Worm (Caenorhabditis elegans) whole organism, L4 larva: ENCODE results near the gene D1025.10.

ENCODE experiments used
- F49E8.2 ChIP-seq: sonication (generic microtip); optimal IDR thresholded peaks from 2 replicates; lab custom pipeline; 2016; ENCODE audit warnings: missing compliant biosample characterization, mild to moderate bottlenecking, missing genetic modification characterization, borderline replicate concordance
- R02D3.7 ChIP-seq: fragments of 150-350 bp; sonication (generic microtip); optimal IDR thresholded peaks from 3 replicates; lab custom pipeline; 2014; ENCODE audit warnings: missing biosample characterization, missing genetic modification characterization
- Y48G9A.11 ChIP-seq: fragments of 200-800 bp; sonication (Bioruptor generic); IDR thresholded peaks from 2 replicates; pipeline ENCODE4 v1.3.6; 2022; ENCODE audit warnings: missing genetic modification reagents, missing genetic modification characterization, missing compliant biosample characterization
- Y5F2A.4 ChIP-seq: fragments of 200-800 bp; sonication (Bioruptor generic); optimal IDR thresholded peaks from 2 replicates; lab custom pipeline; 2018; ENCODE audit warnings: mild to moderate bottlenecking, missing genetic modification characterization, missing compliant biosample characterization
- ZK546.5 ChIP-seq, 2 experiments: sonication (generic microtip); optimal IDR thresholded peaks; 2 replicates each; lab custom pipeline; 2017; ENCODE audit warnings: missing biosample characterization in 2 of 2, missing genetic modification characterization in 2 of 2
- aha-1 ChIP-seq: fragments of 150-350 bp; peaks from one replicate; lab custom pipeline; 2014; ENCODE audit warnings: missing biosample characterization, missing genetic modification characterization
- arid-1 ChIP-seq: fragments of 200-800 bp; sonication (Bioruptor generic); conservative IDR thresholded peaks from 2 replicates; pipeline ENCODE4 v1.3.6; 2022; ENCODE audit warnings: missing genetic modification reagents, missing genetic modification characterization, missing compliant biosample characterization
- attf-4 ChIP-seq: sonication (generic microtip); optimal IDR thresholded peaks from 3 replicates; lab custom pipeline; 2017; ENCODE audit warnings: missing biosample characterization, missing genetic modification characterization
- ceh-32 ChIP-seq: sonication (generic microtip); optimal IDR thresholded peaks from 2 replicates; lab custom pipeline; 2016; ENCODE audit warnings: mild to moderate bottlenecking, missing genetic modification characterization, missing compliant biosample characterization; ENCODE audit not compliant: poor library complexity
- ceh-62 ChIP-seq: sonication (generic microtip); optimal IDR thresholded peaks from 2 replicates; lab custom pipeline; 2017; ENCODE audit warnings: missing biosample characterization, missing genetic modification characterization
- ces-1 ChIP-seq: fragments of 150-350 bp; sonication (generic microtip); optimal IDR thresholded peaks from 4 replicates; lab custom pipeline; 2014; ENCODE audit warnings: missing biosample characterization, missing genetic modification reagents, missing genetic modification characterization
- cey-2 ChIP-seq: sonication (generic microtip); optimal IDR thresholded peaks from 3 replicates; lab custom pipeline; 2017; ENCODE audit warnings: missing genetic modification characterization, mild to moderate bottlenecking, missing compliant biosample characterization, antibody characterized with exemption, borderline replicate concordance; ENCODE audit not compliant: insufficient read depth
- daf-12 ChIP-seq: fragments of 150-350 bp; optimal IDR thresholded peaks from 2 replicates; lab custom pipeline; 2014; ENCODE audit warnings: missing biosample characterization, missing genetic modification reagents, missing genetic modification characterization
- daf-16 ChIP-seq, 3 experiments: sonication (generic microtip); optimal IDR thresholded peaks; 2 replicates each; lab custom pipeline; 2016 to 2017; ENCODE audit warnings: missing genetic modification characterization in 3 of 3, missing genetic modification reagents in 3 of 3, mild to moderate bottlenecking in 2 of 3, missing compliant biosample characterization in 2 of 3, missing biosample characterization in 1 of 3, moderate library complexity in 1 of 3
- daf-19 ChIP-seq: fragments of 200-800 bp; sonication (Bioruptor generic); conservative IDR thresholded peaks from 2 replicates; pipeline ENCODE4 v1.3.6; 2022; ENCODE audit warnings: missing genetic modification characterization, missing compliant biosample characterization
- daf-8 ChIP-seq: fragments of 200-800 bp; sonication (Bioruptor generic); IDR thresholded peaks from 2 replicates; pipeline ENCODE4 v1.3.6; 2022; ENCODE audit warnings: missing genetic modification characterization, missing compliant biosample characterization
- dmd-8 ChIP-seq: fragments of 200-800 bp; sonication (Bioruptor generic); IDR thresholded peaks from 2 replicates; pipeline ENCODE4 v1.3.6; 2022; ENCODE audit warnings: missing genetic modification characterization, missing compliant biosample characterization
- dpl-1 ChIP-seq: fragments of 150-350 bp; optimal IDR thresholded peaks from 2 replicates; lab custom pipeline; 2014; ENCODE audit warnings: missing biosample characterization, missing genetic modification reagents, missing genetic modification characterization
- duxl-1 ChIP-seq: sonication (generic microtip); optimal IDR thresholded peaks from 2 replicates; lab custom pipeline; 2016; ENCODE audit warnings: mild to moderate bottlenecking, missing genetic modification characterization, moderate library complexity, missing compliant biosample characterization; ENCODE audit not compliant: poor library complexity
- fkh-10 ChIP-seq: fragments of 150-350 bp; optimal IDR thresholded peaks from 2 replicates; lab custom pipeline; 2014; ENCODE audit warnings: missing biosample characterization, missing genetic modification reagents, missing genetic modification characterization
- hmg-1.1 ChIP-seq: fragments of 200-800 bp; sonication (Bioruptor generic); IDR thresholded peaks from 2 replicates; pipeline ENCODE4 v1.3.6; 2022; ENCODE audit warnings: missing genetic modification reagents, missing genetic modification characterization, missing compliant biosample characterization
- jun-1 ChIP-seq: fragments of 150-350 bp; optimal IDR thresholded peaks from 2 replicates; lab custom pipeline; 2014; ENCODE audit warnings: missing biosample characterization, missing genetic modification reagents, missing genetic modification characterization
- lin-29 ChIP-seq: fragments of 200-800 bp; sonication (Bioruptor generic); IDR thresholded peaks from 2 replicates; pipeline ENCODE4 v1.3.6; 2022; ENCODE audit warnings: missing genetic modification reagents, missing genetic modification characterization, missing compliant biosample characterization
- lin-39 ChIP-seq: fragments of 150-350 bp; optimal IDR thresholded peaks from 2 replicates; lab custom pipeline; 2014; ENCODE audit warnings: missing biosample characterization, missing genetic modification reagents, missing genetic modification characterization
- lsy-2 ChIP-seq, 2 experiments: fragments of 150-350 bp in 1 of 2; sonication (generic microtip) in 1 of 2; optimal IDR thresholded peaks; 2 replicates each; lab custom pipeline; 2014 to 2017; ENCODE audit warnings: missing biosample characterization in 2 of 2, missing genetic modification characterization in 2 of 2
- madf-5 ChIP-seq, 2 experiments: fragments of 200-800 bp; sonication (Bioruptor generic); IDR thresholded peaks; 2 replicates each; pipeline ENCODE4 v1.3.6; 2022; ENCODE audit warnings: missing compliant biosample characterization in 2 of 2, missing genetic modification characterization in 2 of 2
- mdt-29 ChIP-seq: fragments of 200-800 bp; sonication (Bioruptor generic); IDR thresholded peaks from 2 replicates; pipeline ENCODE4 v1.3.6; 2022; ENCODE audit warnings: missing genetic modification reagents, missing genetic modification characterization, missing compliant biosample characterization
- mep-1 ChIP-seq: fragments of 150-350 bp; sonication (generic microtip); optimal IDR thresholded peaks from 3 replicates; lab custom pipeline; 2014; ENCODE audit warnings: missing biosample characterization, missing genetic modification characterization
- mxl-3 ChIP-seq: fragments of 200-800 bp; sonication (Bioruptor generic); optimal IDR thresholded peaks from 2 replicates; lab custom pipeline; 2018; ENCODE audit warnings: mild to moderate bottlenecking, missing genetic modification characterization, missing compliant biosample characterization
- nhr-10 ChIP-seq: fragments of 150-350 bp; optimal IDR thresholded peaks from 2 replicates; lab custom pipeline; 2014; ENCODE audit warnings: missing biosample characterization, missing genetic modification characterization
- nhr-102 ChIP-seq: sonication (generic microtip); optimal IDR thresholded peaks from 2 replicates; lab custom pipeline; 2016; ENCODE audit warnings: mild to moderate bottlenecking, missing genetic modification characterization, moderate library complexity, missing compliant biosample characterization
- nhr-11 ChIP-seq: fragments of 150-350 bp; optimal IDR thresholded peaks from 2 replicates; lab custom pipeline; 2014; ENCODE audit warnings: missing biosample characterization, missing genetic modification characterization
- nhr-111 ChIP-seq: fragments of 200-800 bp; sonication (Bioruptor generic); optimal IDR thresholded peaks from 2 replicates; lab custom pipeline; 2018; ENCODE audit warnings: mild to moderate bottlenecking, missing genetic modification characterization, missing compliant biosample characterization
- nhr-42 ChIP-seq: fragments of 200-800 bp; sonication (Bioruptor generic); IDR thresholded peaks from 2 replicates; pipeline ENCODE4 v1.3.6; 2022; ENCODE audit warnings: missing genetic modification characterization, missing compliant biosample characterization
- nhr-76 ChIP-seq: fragments of 150-350 bp; optimal IDR thresholded peaks from 2 replicates; lab custom pipeline; 2014; ENCODE audit warnings: missing biosample characterization, missing genetic modification characterization
- nhr-77 ChIP-seq: fragments of 150-350 bp; optimal IDR thresholded peaks from 2 replicates; lab custom pipeline; 2014; ENCODE audit warnings: missing biosample characterization, missing genetic modification characterization
- pqm-1 ChIP-seq: sonication (generic microtip); optimal IDR thresholded peaks from 2 replicates; lab custom pipeline; 2017; ENCODE audit warnings: missing biosample characterization, missing genetic modification characterization
- saeg-2 ChIP-seq: fragments of 200-800 bp; sonication (Bioruptor generic); IDR thresholded peaks from 2 replicates; pipeline ENCODE4 v1.3.6; 2022; ENCODE audit warnings: missing genetic modification reagents, missing genetic modification characterization, missing compliant biosample characterization
- sdz-12 ChIP-seq: fragments of 200-800 bp; sonication (Bioruptor generic); optimal IDR thresholded peaks from 2 replicates; lab custom pipeline; 2018; ENCODE audit warnings: mild to moderate bottlenecking, missing genetic modification characterization, missing compliant biosample characterization
- snpc-1.2 ChIP-seq: fragments of 200-800 bp; sonication (Bioruptor generic); IDR thresholded peaks from 2 replicates; pipeline ENCODE4 v1.3.6; 2022; ENCODE audit warnings: missing genetic modification reagents, missing genetic modification characterization, missing compliant biosample characterization
- snpc-4 ChIP-seq: fragments of 150-350 bp; optimal IDR thresholded peaks from 2 replicates; lab custom pipeline; 2014; ENCODE audit warnings: missing biosample characterization, missing genetic modification characterization
- spr-1 ChIP-seq: sonication (generic microtip); optimal IDR thresholded peaks from 2 replicates; lab custom pipeline; 2016; ENCODE audit warnings: mild to moderate bottlenecking, missing genetic modification characterization, missing compliant biosample characterization
- spr-3 ChIP-seq: fragments of 200-800 bp; sonication (Bioruptor generic); optimal IDR thresholded peaks from 2 replicates; lab custom pipeline; 2018; ENCODE audit warnings: mild to moderate bottlenecking, missing genetic modification characterization, missing compliant biosample characterization
- unc-39 ChIP-seq: sonication (generic microtip); optimal IDR thresholded peaks from 2 replicates; lab custom pipeline; 2017; ENCODE audit warnings: missing biosample characterization, missing genetic modification characterization
- unc-62 ChIP-seq, 3 experiments: fragments of 150-350 bp in 1 of 3; sonication (generic microtip); optimal IDR thresholded peaks in 2 of 3; peaks in 1 of 3; 1 replicate in 1 of 3; 2 replicates in 2 of 3; lab custom pipeline; 2014 to 2017; ENCODE audit warnings: missing biosample characterization in 3 of 3, missing genetic modification characterization in 3 of 3, missing genetic modification reagents in 3 of 3, missing genotype in 1 of 3
- vab-7 ChIP-seq: fragments of 200-800 bp; sonication (Bioruptor generic); IDR thresholded peaks from 2 replicates; pipeline ENCODE4 v1.3.6; 2022; ENCODE audit warnings: missing genetic modification reagents, missing genetic modification characterization, missing compliant biosample characterization
- zfp-2 ChIP-seq: sonication (generic microtip); optimal IDR thresholded peaks from 2 replicates; lab custom pipeline; 2016; ENCODE audit warnings: mild to moderate bottlenecking, missing genetic modification characterization, missing compliant biosample characterization
- ztf-11 ChIP-seq: fragments of 150-350 bp; optimal IDR thresholded peaks from 2 replicates; lab custom pipeline; 2014; ENCODE audit warnings: missing biosample characterization, missing genetic modification characterization
- ztf-7 ChIP-seq: fragments of 150-350 bp; optimal IDR thresholded peaks from 2 replicates; lab custom pipeline; 2014; ENCODE audit warnings: missing biosample characterization, missing genetic modification characterization

Gene D1025.10

DNA sequence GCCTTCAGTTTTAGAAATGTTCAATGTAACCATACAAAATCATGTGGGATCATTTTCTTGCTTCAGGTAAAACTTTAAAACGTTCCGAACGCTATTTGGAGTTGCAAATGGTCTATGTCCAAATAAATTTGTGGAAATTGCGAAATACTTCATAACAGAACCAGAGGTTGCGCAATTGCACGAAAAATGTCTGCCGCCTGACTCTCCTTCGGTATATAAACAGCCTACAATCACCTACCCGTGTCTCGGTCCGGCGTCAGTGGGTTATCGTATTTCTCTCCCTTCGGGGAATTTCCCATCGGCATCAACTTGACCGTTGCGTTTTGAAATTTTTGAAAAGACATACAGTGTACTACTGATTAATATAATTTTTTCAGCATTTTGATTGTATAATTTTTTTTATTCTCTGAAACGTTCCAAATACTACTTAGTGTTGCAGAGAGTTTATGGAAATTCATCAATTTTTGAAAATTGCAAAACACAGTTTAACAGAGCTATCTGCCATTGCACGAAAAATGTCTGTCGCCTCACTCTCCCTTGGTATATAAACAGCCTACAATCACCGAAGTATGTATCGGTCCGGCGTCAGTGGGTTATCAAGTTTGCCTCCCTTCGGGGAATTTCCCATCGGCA lies 39.9 kb upstream of the D1025.10 start (continued):
- no peak for TF ChIP-seq dpl-1 (GFP tag; lab: Kevin White, UChicago)
- no peak for TF ChIP-seq nhr-11 (tag; lab: Kevin White, UChicago)
- TF ChIP-seq mep-1 (tag; lab: Kevin White, UChicago): no peak
- no peak for TF ChIP-seq ceh-62
- 0 out of 2 replicates have a peak, but pooled peaks have one; percentile 12 for TF ChIP-seq daf-19 (GFP tag; lab: Robert Waterston, UW)
- no peak for TF ChIP-seq nhr-77 (tag; lab: Kevin White, UChicago)
- TF ChIP-seq nhr-10: no peak
- TF ChIP-seq lin-39 (tag; lab: Kevin White, UChicago): no peak
- no peak for TF ChIP-seq madf-5 (GFP tag; IDR thresholded peaks at IDR 0.05; lab: Robert Waterston, UW)
- no peak for TF ChIP-seq unc-39 (tag; lab: Kevin White, UChicago)
- TF ChIP-seq unc-62 (GFP tag; optimal IDR thresholded peaks at IDR 0.05 in 1 of 2; lab: Kevin White, UChicago): no peak
- TF ChIP-seq unc-62 (tag; optimal IDR thresholded peaks at IDR 0.05; lab: Kevin White, UChicago): no peak
- no peak for TF ChIP-seq lsy-2 (tag; optimal IDR thresholded peaks at IDR 0.05; lab: Kevin White, UChicago)
- TF ChIP-seq attf-4 (tag; lab: Kevin White, UChicago): no peak
- peak; percentile 36 for TF ChIP-seq mxl-3 (GFP tag; lab: Kevin White, UChicago)
- TF ChIP-seq fkh-10 (GFP tag; lab: Kevin White, UChicago): no peak
- TF ChIP-seq hmg-1.1: no peak
- TF ChIP-seq Y5F2A.4 (GFP tag; lab: Kevin White, UChicago): peak; percentile 38
- TF ChIP-seq spr-1 (tag; lab: Kevin White, UChicago): peak; percentile 41
- TF ChIP-seq lin-29: 0 out of 2 replicates have a peak, but pooled peaks have one; percentile 44
- no peak for TF ChIP-seq ceh-32
- 0 out of 2 replicates have a peak, but pooled peaks have one; percentile 54 for TF ChIP-seq daf-8 (GFP tag; lab: Robert Waterston, UW)
- TF ChIP-seq ZK546.5 (tag; optimal IDR thresholded peaks at IDR 0.05; lab: Kevin White, UChicago): no peak
- peak; percentile 59; the same call in 1 of the 2 replicates for TF ChIP-seq dmd-8 (GFP tag; lab: Robert Waterston, UW)
- TF ChIP-seq ces-1 (GFP tag; lab: Kevin White, UChicago): no peak
- TF ChIP-seq vab-7 (GFP tag; lab: Robert Waterston, UW): no peak; the same call in 1 of the 2 replicates
- peak; percentile 88 for TF ChIP-seq duxl-1 (tag; lab: Kevin White, UChicago)
- no peak for TF ChIP-seq jun-1 (tag; lab: Kevin White, UChicago)
- TF ChIP-seq nhr-76 (tag; lab: Kevin White, UChicago): no peak
- peak; percentile 39 for TF ChIP-seq sdz-12 (GFP tag; lab: Kevin White, UChicago)
- no peak for TF ChIP-seq Y48G9A.11
- TF ChIP-seq nhr-111: peak; percentile 63
- TF ChIP-seq F49E8.2 (tag; lab: Kevin White, UChicago): no peak
- TF ChIP-seq mdt-29 (GFP tag; lab: Robert Waterston, UW): 0 out of 2 replicates have a peak, but pooled peaks have one; percentile 11

DNA sequence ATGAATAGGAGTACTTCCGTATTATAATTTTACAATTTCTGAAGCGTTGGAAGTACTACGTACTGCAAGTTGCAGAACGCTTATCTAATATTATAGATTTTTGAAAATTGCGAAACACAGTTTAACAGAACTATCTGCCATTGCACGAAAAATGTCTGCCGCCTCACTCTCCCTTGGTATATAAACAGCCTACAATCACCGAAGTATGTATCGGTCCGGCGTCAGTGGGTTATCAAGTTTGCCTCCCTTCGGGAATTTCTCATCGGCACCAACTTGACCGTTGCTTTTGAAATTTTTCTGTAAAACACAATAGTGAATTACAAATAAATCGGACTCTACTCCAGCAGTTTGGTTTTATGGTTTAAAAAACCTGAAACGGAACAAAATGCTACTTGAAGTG lies 39.3 kb upstream of the D1025.10 start:
- TF ChIP-seq aha-1 (no peak), daf-16 (GFP tag; optimal IDR thresholded peaks at IDR 0.05; lab: Kevin White, UChicago) (no peak), daf-16 (tag; optimal IDR thresholded peaks at IDR 0.05; lab: Kevin White, UChicago) (peak; percentile 30), ces-1 (GFP tag; lab: Kevin White, UChicago) (no peak), cey-2 (no peak), ztf-7 (tag; lab: Kevin White, UChicago) (no peak), vab-7 (GFP tag; lab: Robert Waterston, UW) (no peak), saeg-2 (GFP tag; lab: Robert Waterston, UW) (no peak), pqm-1 (no peak), ZK546.5 (tag; optimal IDR thresholded peaks at IDR 0.05; lab: Kevin White, UChicago) (no peak), dmd-8 (GFP tag; lab: Robert Waterston, UW) (peak; percentile 68; the same call in 1 of the 2 replicates), zfp-2 (tag; lab: Kevin White, UChicago) (no peak), R02D3.7 (tag; lab: Kevin White, UChicago) (no peak), spr-3 (GFP tag; lab: Kevin White, UChicago) (no peak), nhr-42 (GFP tag; lab: Robert Waterston, UW) (no peak), daf-12 (tag; lab: Kevin White, UChicago) (no peak), arid-1 (GFP tag; lab: Robert Waterston, UW) (no peak), spr-1 (tag; lab: Kevin White, UChicago) (no peak), snpc-1.2 (GFP tag; lab: Robert Waterston, UW) (no peak), snpc-4 (tag; lab: Kevin White, UChicago) (peak; percentile 76), ztf-11 (tag; lab: Kevin White, UChicago) (no peak), nhr-102 (tag; lab: Kevin White, UChicago) (peak; percentile 14), jun-1 (tag; lab: Kevin White, UChicago) (no peak), unc-39 (tag; lab: Kevin White, UChicago) (no peak)
